Fruit fly (Drosophila melanogaster): ENCODE results near the gene CG14907.

The CG14907 gene

dm6 chr3R:16624750-16625549 is 27.2 kb downstream of the CG14907 start, which contains the start of gene Fas1 (continued):
- TF ChIP-seq CG1603 (tag; optimal IDR thresholded peaks at IDR 0.05) (peak; percentile 5), TFAM (GFP tag; optimal IDR thresholded peaks at IDR 0.05) (no peak), Eip74EF (GFP tag; optimal IDR thresholded peaks at IDR 0.05) (no peak), ems (GFP tag; optimal IDR thresholded peaks at IDR 0.05) (no peak), sens (GFP tag) (peak; percentile 27), nerfin-1 (tag; optimal IDR thresholded peaks at IDR 0.05) (peak; percentile 60), toy (GFP tag; IDR thresholded peaks at IDR 0.05) (no peak), pzg (GFP tag; optimal IDR thresholded peaks at IDR 0.05) (peak; percentile 39), trem (tag; optimal IDR thresholded peaks at IDR 0.05) (peak; percentile 52), gsb (GFP tag; IDR thresholded peaks at IDR 0.05) (no peak), CG3281 (GFP tag; optimal IDR thresholded peaks at IDR 0.05) (no peak), CG9797 (GFP tag; optimal IDR thresholded peaks at IDR 0.05) (peak; percentile 34), CG2712 (tag; optimal IDR thresholded peaks at IDR 0.05) (no peak), CG9609 (GFP tag; optimal IDR thresholded peaks at IDR 0.05) (no peak), Nf-YB (GFP tag; optimal IDR thresholded peaks at IDR 0.05) (no peak), Vsx1 (GFP tag; optimal IDR thresholded peaks at IDR 0.05) (no peak), org-1 (GFP tag; optimal IDR thresholded peaks at IDR 0.05) (no peak), Camta (GFP tag; optimal IDR thresholded peaks at IDR 0.05) (no peak), CG9437 (GFP tag; optimal IDR thresholded peaks at IDR 0.05) (no peak), mld (GFP tag; IDR thresholded peaks at IDR 0.05; ENCODE audit: partially characterized antibody) (peak; percentile 75; the same call in 2 of the 3 replicates), Dp (GFP tag; optimal IDR thresholded peaks at IDR 0.05) (peak; percentile 73), gsb-n (tag; optimal IDR thresholded peaks at IDR 0.05) (peak; percentile 4), inv (GFP tag; IDR thresholded peaks at IDR 0.05; ENCODE audit: partially characterized antibody) (0 out of 2 replicates have a peak, but pooled peaks have one; percentile 34), ftz-f1 (GFP tag; optimal IDR thresholded peaks at IDR 0.05) (no peak), emc (GFP tag; optimal IDR thresholded peaks at IDR 0.05) (no peak), Ets97D (GFP tag; optimal IDR thresholded peaks at IDR 0.05) (peak; percentile 59), exex (tag; optimal IDR thresholded peaks at IDR 0.05) (no peak), HLH4C (GFP tag; IDR thresholded peaks at IDR 0.05; ENCODE audit: partially characterized antibody) (peak; percentile 70; the same call in 2 of the 3 replicates), odd (GFP tag; optimal IDR thresholded peaks at IDR 0.05) (no peak), CG30403 (GFP tag; optimal IDR thresholded peaks at IDR 0.05) (peak; percentile 2), CG6254 (GFP tag; optimal IDR thresholded peaks at IDR 0.05) (no peak), hkb (optimal IDR thresholded peaks at IDR 0.05) (no peak), hkb (GFP tag; IDR thresholded peaks at IDR 0.05) (peak; percentile 20; the same call in 1 of the 2 replicates), pfk (GFP tag; optimal IDR thresholded peaks at IDR 0.05) (no peak), Max (GFP tag; optimal IDR thresholded peaks at IDR 0.05) (no peak), row (GFP tag; IDR thresholded peaks at IDR 0.05) (peak; percentile 19; the same call in 1 of the 3 replicates), CG10654 (GFP tag; optimal IDR thresholded peaks at IDR 0.05) (no peak), CG18011 (GFP tag; optimal IDR thresholded peaks at IDR 0.05) (no peak), Deaf1 (tag; optimal IDR thresholded peaks at IDR 0.05) (peak; percentile 70), CG6813 (GFP tag; optimal IDR thresholded peaks at IDR 0.05) (no peak), CG10267 (tag; optimal IDR thresholded peaks at IDR 0.05) (peak; percentile 64), grau (tag; optimal IDR thresholded peaks at IDR 0.05) (no peak), CG17328 (GFP tag; IDR thresholded peaks at IDR 0.05) (no peak), CG6689 (GFP tag; IDR thresholded peaks at IDR 0.05) (no peak), CG11696 (GFP tag; IDR thresholded peaks at IDR 0.05) (no peak), Ssrp (tag; optimal IDR thresholded peaks at IDR 0.05) (no peak), nerfin-2 (GFP tag; IDR thresholded peaks at IDR 0.05; ENCODE audit: partially characterized antibody) (0 out of 2 replicates have a peak, but pooled peaks have one; percentile 25), sim (GFP tag; IDR thresholded peaks at IDR 0.05) (no peak), CG1602 (GFP tag; optimal IDR thresholded peaks at IDR 0.05) (no peak)

All from whole organism, embryonic.